Fruit fly (Drosophila melanogaster): Measurements from ENCODE around the gene CG9331.

Gene CG9331

dm6 chr2L:20797515-20797847 is 25.1 kb upstream of the CG9331 start, which contains the start of gene CG9328 (continued):
- TF ChIP-seq CG10267 (tag; optimal IDR thresholded peaks at IDR 0.05) (peak; percentile 49), ac (GFP tag; optimal IDR thresholded peaks at IDR 0.05) (no peak), amos (GFP tag; IDR thresholded peaks at IDR 0.05; ENCODE audit: partially characterized antibody) (peak; percentile 65; the same call in 1 of the 2 replicates), Fer3 (tag; optimal IDR thresholded peaks at IDR 0.05) (peak; percentile 32), CG15601 (tag; optimal IDR thresholded peaks at IDR 0.05) (peak; percentile 0), CG30403 (GFP tag; optimal IDR thresholded peaks at IDR 0.05) (peak; percentile 27), CG17359 (tag; optimal IDR thresholded peaks at IDR 0.05) (peak; percentile 51), Aef1 (GFP tag; IDR thresholded peaks at IDR 0.05) (no peak), CG11247 (GFP tag; IDR thresholded peaks at IDR 0.05) (no peak), ind (GFP tag; optimal IDR thresholded peaks at IDR 0.05) (peak; percentile 44), CG6813 (GFP tag; optimal IDR thresholded peaks at IDR 0.05) (peak; percentile 5), CG9797 (GFP tag; optimal IDR thresholded peaks at IDR 0.05) (peak; percentile 35), CG3726 (GFP tag; IDR thresholded peaks at IDR 0.05) (no peak), CG10462 (GFP tag; optimal IDR thresholded peaks at IDR 0.05) (no peak), CG18619 (GFP tag; optimal IDR thresholded peaks at IDR 0.05) (no peak), E2f2 (GFP tag; IDR thresholded peaks at IDR 0.05) (no peak), Lhr (GFP tag; optimal IDR thresholded peaks at IDR 0.05) (peak; percentile 33), CG4360 (GFP tag; IDR thresholded peaks at IDR 0.05) (no peak), CG7372 (GFP tag; IDR thresholded peaks at IDR 0.05) (no peak), run (tag; optimal IDR thresholded peaks at IDR 0.05) (no peak), CG34376 (GFP tag; optimal IDR thresholded peaks at IDR 0.05) (peak; percentile 40), CG7556 (GFP tag; optimal IDR thresholded peaks at IDR 0.05) (no peak), pum (GFP tag; optimal IDR thresholded peaks at IDR 0.05) (no peak), CG14965 (GFP tag; optimal IDR thresholded peaks at IDR 0.05; ENCODE audit: borderline replicate concordance) (no peak), ash1 (GFP tag; optimal IDR thresholded peaks at IDR 0.05) (peak; percentile 32), cad (GFP tag; optimal IDR thresholded peaks at IDR 0.05) (no peak), gce (GFP tag; IDR thresholded peaks at IDR 0.05) (no peak), dmrt11E (tag; optimal IDR thresholded peaks at IDR 0.05) (peak; percentile 24), bsh (GFP tag; optimal IDR thresholded peaks at IDR 0.05) (peak in 1 of 2 experiments; percentile 15), TFAM (GFP tag; optimal IDR thresholded peaks at IDR 0.05) (no peak), Nf-YB (GFP tag; optimal IDR thresholded peaks at IDR 0.05) (peak; percentile 1), pan (optimal IDR thresholded peaks at IDR 0.05) (no peak), pan (GFP tag; optimal IDR thresholded peaks at IDR 0.05 in 1 of 2, IDR thresholded peaks at IDR 0.05 in 1 of 2) (peak in 1 of 2 experiments; percentile 67), pfk (GFP tag; optimal IDR thresholded peaks at IDR 0.05) (peak; percentile 30), disco-r (GFP tag; optimal IDR thresholded peaks at IDR 0.05) (no peak), tap (tag; optimal IDR thresholded peaks at IDR 0.05) (peak; percentile 17), CG13123 (GFP tag; optimal IDR thresholded peaks at IDR 0.05) (no peak), hb (GFP tag; IDR thresholded peaks at IDR 0.05; ENCODE audit: partially characterized antibody) (no peak), CG10147 (GFP tag; optimal IDR thresholded peaks at IDR 0.05) (no peak), lbe (GFP tag; optimal IDR thresholded peaks at IDR 0.05) (peak; percentile 59), CG13424 (tag; optimal IDR thresholded peaks at IDR 0.05) (peak; percentile 12), CG14860 (GFP tag; IDR thresholded peaks at IDR 0.05; ENCODE audit: partially characterized antibody) (0 out of 3 replicates have a peak, but pooled peaks have one; percentile 34), CG17912 (GFP tag; optimal IDR thresholded peaks at IDR 0.05) (peak; percentile 56), crc (GFP tag; optimal IDR thresholded peaks at IDR 0.05) (no peak), chif (GFP tag; optimal IDR thresholded peaks at IDR 0.05) (no peak), repo (GFP tag; optimal IDR thresholded peaks at IDR 0.05) (peak; percentile 43), CG17186 (GFP tag; optimal IDR thresholded peaks at IDR 0.05) (no peak), CG17328 (GFP tag; IDR thresholded peaks at IDR 0.05) (peak; percentile 46; the same call in 1 of the 2 replicates), CG12219 (GFP tag; optimal IDR thresholded peaks at IDR 0.05) (no peak), CG8359 (GFP tag; optimal IDR thresholded peaks at IDR 0.05; ENCODE audit: borderline replicate concordance) (no peak)

Measured in whole organism, embryonic.